Fruit fly (Drosophila melanogaster) whole organism, prepupa: Measurements from ENCODE around the gene CG14431.

Experiments
- CG31627 ChIP-seq: fragments of 200-800 bp; sonication (Bioruptor generic); optimal IDR thresholded peaks from 3 replicates; lab custom pipeline; 2016; ENCODE audit warnings: missing biosample characterization, missing genetic modification characterization
- CG8632 ChIP-seq: fragments of 200-800 bp; sonication (Bioruptor generic); optimal IDR thresholded peaks from 3 replicates; lab custom pipeline; 2016; ENCODE audit warnings: missing biosample characterization, missing genetic modification characterization
- CG9139 ChIP-seq: fragments of 200-800 bp; sonication (Bioruptor generic); optimal IDR thresholded peaks from 3 replicates; lab custom pipeline; 2017; ENCODE audit warnings: missing biosample characterization, mild to moderate bottlenecking, missing genetic modification characterization
- Gug ChIP-seq: fragments of 200-800 bp; sonication (Bioruptor generic); IDR thresholded peaks from 2 replicates; pipeline ENCODE4 v1.3.6; 2022; ENCODE audit warnings: missing biosample characterization, missing genetic modification characterization
- Hr39 ChIP-seq: fragments of 200-800 bp; sonication (Bioruptor generic); optimal IDR thresholded peaks from 2 replicates; lab custom pipeline; 2016; ENCODE audit warnings: missing biosample characterization, missing genetic modification characterization
- acj6 ChIP-seq: fragments of 200-800 bp; sonication (Bioruptor generic); optimal IDR thresholded peaks from 3 replicates; lab custom pipeline; 2016; ENCODE audit warnings: missing biosample characterization, missing genetic modification characterization
- fkh ChIP-seq: fragments of 200-800 bp; sonication (Bioruptor generic); optimal IDR thresholded peaks from 3 replicates; lab custom pipeline; 2017; ENCODE audit warnings: missing biosample characterization, mild to moderate bottlenecking, missing genetic modification characterization, moderate library complexity

DNA sequence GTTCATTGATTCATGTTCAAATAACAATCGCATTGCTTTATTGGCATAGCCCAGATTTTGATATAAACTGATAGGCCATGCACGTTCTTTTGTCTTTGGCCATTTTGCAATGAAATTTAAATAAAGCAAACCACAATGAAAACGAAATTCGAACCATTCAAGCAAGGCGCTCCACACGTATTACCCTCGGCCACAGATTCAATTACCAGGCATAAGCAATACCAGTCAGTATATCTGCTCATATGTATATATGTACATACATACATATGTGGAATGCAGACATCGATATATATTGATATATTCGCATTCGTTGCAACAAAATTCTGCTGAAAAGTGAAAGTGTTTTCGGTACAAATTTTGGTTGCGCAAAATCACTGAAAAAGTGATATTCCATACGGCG, 87.2 kb downstream of the CG14431 start:
- TF ChIP-seq fkh (GFP tag; lab: Kevin White, UChicago), result no peak
- no peak for TF ChIP-seq CG31627
- no peak for TF ChIP-seq Gug
- TF ChIP-seq CG8632 (GFP tag; lab: Kevin White, UChicago), result no peak
- TF ChIP-seq Hr39 (GFP tag; lab: Kevin White, UChicago), result no peak
- TF ChIP-seq CG9139 (GFP tag; lab: Kevin White, UChicago), result no peak
- TF ChIP-seq acj6 (GFP tag; lab: Kevin White, UChicago), result no peak
